Fruit fly (Drosophila melanogaster): ENCODE results near the gene cal1.

dm6 chr3R:17061736-17062371 lies 26.2 kb upstream of the cal1 start:
- no peak for TF ChIP-seq Myc (optimal IDR thresholded peaks at IDR 0.05)
- TF ChIP-seq Sin3A (optimal IDR thresholded peaks at IDR 0.05): no peak
- TF ChIP-seq ttk (optimal IDR thresholded peaks at IDR 0.05): no peak
- TF ChIP-seq psq (optimal IDR thresholded peaks at IDR 0.05): no peak
